Fruit fly (Drosophila melanogaster): Measurements from ENCODE around the gene Task7.

DNA sequence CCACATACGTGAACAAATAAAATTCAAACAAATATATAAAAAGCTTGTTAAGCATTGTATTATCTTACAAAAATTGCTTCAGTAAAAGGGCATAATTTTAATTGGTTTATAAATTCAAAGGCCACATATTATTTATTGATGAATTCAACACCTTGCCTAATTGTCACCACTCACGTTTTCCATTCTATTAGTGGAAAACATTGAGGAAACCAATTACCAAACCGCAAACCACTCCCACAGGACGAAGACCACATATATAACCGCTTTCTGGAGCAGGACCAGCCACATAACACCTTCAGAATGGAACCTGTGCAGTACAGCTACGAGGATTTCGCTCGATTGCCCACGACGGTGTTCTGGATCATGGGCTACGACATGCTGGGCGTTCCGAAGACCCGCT lies 14.2 kb downstream of the Task7 start, which contains the start of gene Or85f:
- TF ChIP-seq Myc (optimal IDR thresholded peaks at IDR 0.05) (no peak), h (optimal IDR thresholded peaks at IDR 0.05) (no peak), psq (optimal IDR thresholded peaks at IDR 0.05) (no peak), insv (optimal IDR thresholded peaks at IDR 0.05) (no peak), Sin3A (optimal IDR thresholded peaks at IDR 0.05) (no peak)

Measured in Kc167 (cell line).